Fruit fly (Drosophila melanogaster): ENCODE measurements around the gene Tmlh.

dm6 chr3R:20360008-20360407, 47.7 kb downstream of the Tmlh start, which contains the start of gene MtnC:
- TF ChIP-seq CG7045 (GFP tag; optimal IDR thresholded peaks at IDR 0.05) (no peak), kay (GFP tag; ENCODE audit: borderline replicate concordance) (peak; percentile 21), Clk (GFP tag; optimal IDR thresholded peaks at IDR 0.05) (no peak), toe (GFP tag; optimal IDR thresholded peaks at IDR 0.05) (no peak), CG12768 (GFP tag; optimal IDR thresholded peaks at IDR 0.05) (no peak), CG33017 (tag; optimal IDR thresholded peaks at IDR 0.05) (no peak), CG14711 (tag; optimal IDR thresholded peaks at IDR 0.05) (no peak), ovo (GFP tag; optimal IDR thresholded peaks at IDR 0.05) (no peak), cnc (optimal IDR thresholded peaks at IDR 0.05) (no peak)
